Worm (Caenorhabditis elegans) whole organism, L4 larva: ENCODE data around the gene sel-15.
A peak's percentile ranks its signal among the peaks of the same experiment; 100 is the strongest.

ENCODE experiments used
- F26F4.8 ChIP-seq: fragments of 200-800 bp; sonication (Bioruptor generic); conservative IDR thresholded peaks from 2 replicates; pipeline ENCODE4 v1.3.6; 2022; ENCODE audit warnings: missing genetic modification characterization, missing compliant biosample characterization
- F37D6.2 ChIP-seq: sonication (generic microtip); optimal IDR thresholded peaks from 2 replicates; lab custom pipeline; 2016; ENCODE audit warnings: mild to moderate bottlenecking, missing genetic modification characterization, missing compliant biosample characterization
- F49E8.2 ChIP-seq: sonication (generic microtip); optimal IDR thresholded peaks from 2 replicates; lab custom pipeline; 2016; ENCODE audit warnings: missing compliant biosample characterization, mild to moderate bottlenecking, missing genetic modification characterization, borderline replicate concordance
- R02D3.7 ChIP-seq: fragments of 150-350 bp; sonication (generic microtip); optimal IDR thresholded peaks from 3 replicates; lab custom pipeline; 2014; ENCODE audit warnings: missing biosample characterization, missing genetic modification characterization
- T26A8.4 ChIP-seq: fragments of 200-800 bp; sonication (Bioruptor generic); IDR thresholded peaks from 2 replicates; pipeline ENCODE4 v1.3.6; 2022; ENCODE audit warnings: missing genetic modification characterization, missing compliant biosample characterization
- Y105C5A.15 ChIP-seq: fragments of 200-800 bp; sonication (Bioruptor generic); IDR thresholded peaks from 2 replicates; pipeline ENCODE4 v1.3.6; 2022; ENCODE audit warnings: missing genetic modification characterization, missing compliant biosample characterization
- Y48G9A.11 ChIP-seq: fragments of 200-800 bp; sonication (Bioruptor generic); IDR thresholded peaks from 2 replicates; pipeline ENCODE4 v1.3.6; 2022; ENCODE audit warnings: missing genetic modification reagents, missing genetic modification characterization, missing compliant biosample characterization
- ZK337.2 ChIP-seq: fragments of 200-800 bp; sonication (Bioruptor generic); IDR thresholded peaks from 2 replicates; pipeline ENCODE4 v1.3.6; 2022; ENCODE audit warnings: missing genetic modification reagents, missing genetic modification characterization, missing compliant biosample characterization
- ZK546.5 ChIP-seq, 2 experiments: sonication (generic microtip); optimal IDR thresholded peaks; 2 replicates each; lab custom pipeline; 2017; ENCODE audit warnings: missing biosample characterization in 2 of 2, missing genetic modification characterization in 2 of 2
- aha-1 ChIP-seq: fragments of 150-350 bp; peaks from one replicate; lab custom pipeline; 2014; ENCODE audit warnings: missing biosample characterization, missing genetic modification characterization
- aly-2 ChIP-seq: sonication (generic microtip); optimal IDR thresholded peaks from 2 replicates; lab custom pipeline; 2018; ENCODE audit warnings: missing biosample characterization, missing genetic modification characterization
- arid-1 ChIP-seq: fragments of 200-800 bp; sonication (Bioruptor generic); conservative IDR thresholded peaks from 2 replicates; pipeline ENCODE4 v1.3.6; 2022; ENCODE audit warnings: missing genetic modification reagents, missing genetic modification characterization, missing compliant biosample characterization
- attf-4 ChIP-seq: sonication (generic microtip); optimal IDR thresholded peaks from 3 replicates; lab custom pipeline; 2017; ENCODE audit warnings: missing biosample characterization, missing genetic modification characterization
- ceh-32 ChIP-seq: sonication (generic microtip); optimal IDR thresholded peaks from 2 replicates; lab custom pipeline; 2016; ENCODE audit warnings: mild to moderate bottlenecking, missing genetic modification characterization, missing compliant biosample characterization; ENCODE audit not compliant: poor library complexity
- ceh-62 ChIP-seq: sonication (generic microtip); optimal IDR thresholded peaks from 2 replicates; lab custom pipeline; 2017; ENCODE audit warnings: missing biosample characterization, missing genetic modification characterization
- daf-12 ChIP-seq: fragments of 150-350 bp; optimal IDR thresholded peaks from 2 replicates; lab custom pipeline; 2014; ENCODE audit warnings: missing biosample characterization, missing genetic modification reagents, missing genetic modification characterization
- daf-16 ChIP-seq, 3 experiments: sonication (generic microtip); optimal IDR thresholded peaks; 2 replicates each; lab custom pipeline; 2016 to 2017; ENCODE audit warnings: missing genetic modification characterization in 3 of 3, missing genetic modification reagents in 3 of 3, mild to moderate bottlenecking in 2 of 3, missing compliant biosample characterization in 2 of 3, missing biosample characterization in 1 of 3, moderate library complexity in 1 of 3
- daf-19 ChIP-seq: fragments of 200-800 bp; sonication (Bioruptor generic); conservative IDR thresholded peaks from 2 replicates; pipeline ENCODE4 v1.3.6; 2022; ENCODE audit warnings: missing genetic modification characterization, missing compliant biosample characterization
- egl-43 ChIP-seq: fragments of 200-800 bp; sonication (Bioruptor generic); IDR thresholded peaks from 2 replicates; pipeline ENCODE4 v1.3.6; 2022; ENCODE audit warnings: missing genetic modification reagents, missing genetic modification characterization, missing compliant biosample characterization
- fos-1 ChIP-seq: fragments of 150-350 bp; optimal IDR thresholded peaks from 2 replicates; lab custom pipeline; 2014; ENCODE audit warnings: missing biosample characterization, missing genetic modification characterization
- hlh-11 ChIP-seq: fragments of 200-800 bp; sonication (Bioruptor generic); optimal IDR thresholded peaks from 2 replicates; lab custom pipeline; 2018; ENCODE audit warnings: mild to moderate bottlenecking, missing genetic modification characterization, missing compliant biosample characterization
- hlh-30 ChIP-seq: sonication (generic microtip); optimal IDR thresholded peaks from 2 replicates; lab custom pipeline; 2017; ENCODE audit warnings: antibody characterized with exemption, mild to moderate bottlenecking, missing genetic modification characterization, missing compliant biosample characterization; ENCODE audit not compliant: insufficient read depth
- hmg-1.1 ChIP-seq: fragments of 200-800 bp; sonication (Bioruptor generic); IDR thresholded peaks from 2 replicates; pipeline ENCODE4 v1.3.6; 2022; ENCODE audit warnings: missing genetic modification reagents, missing genetic modification characterization, missing compliant biosample characterization
- jun-1 ChIP-seq: fragments of 150-350 bp; optimal IDR thresholded peaks from 2 replicates; lab custom pipeline; 2014; ENCODE audit warnings: missing biosample characterization, missing genetic modification reagents, missing genetic modification characterization
- lin-1 ChIP-seq: fragments of 200-800 bp; sonication (Bioruptor generic); IDR thresholded peaks from 2 replicates; pipeline ENCODE4 v1.3.6; 2022; ENCODE audit warnings: missing genetic modification reagents, missing genetic modification characterization, missing compliant biosample characterization
- lin-13 ChIP-seq: fragments of 150-350 bp; optimal IDR thresholded peaks from 2 replicates; lab custom pipeline; 2014; ENCODE audit warnings: missing biosample characterization, missing genetic modification reagents, missing genetic modification characterization
- lin-29 ChIP-seq: fragments of 200-800 bp; sonication (Bioruptor generic); IDR thresholded peaks from 2 replicates; pipeline ENCODE4 v1.3.6; 2022; ENCODE audit warnings: missing genetic modification reagents, missing genetic modification characterization, missing compliant biosample characterization
- lir-3 ChIP-seq: sonication (generic microtip); optimal IDR thresholded peaks from 2 replicates; lab custom pipeline; 2016; ENCODE audit warnings: mild to moderate bottlenecking, missing genetic modification characterization, missing compliant biosample characterization
- madf-5 ChIP-seq, 2 experiments: fragments of 200-800 bp; sonication (Bioruptor generic); IDR thresholded peaks; 2 replicates each; pipeline ENCODE4 v1.3.6; 2022; ENCODE audit warnings: missing compliant biosample characterization in 2 of 2, missing genetic modification characterization in 2 of 2
- mdt-29 ChIP-seq: fragments of 200-800 bp; sonication (Bioruptor generic); IDR thresholded peaks from 2 replicates; pipeline ENCODE4 v1.3.6; 2022; ENCODE audit warnings: missing genetic modification reagents, missing genetic modification characterization, missing compliant biosample characterization
- mes-2 ChIP-seq: sonication (generic microtip); optimal IDR thresholded peaks from 2 replicates; lab custom pipeline; 2016; ENCODE audit warnings: missing genotype, mild to moderate bottlenecking, missing genetic modification characterization, missing compliant biosample characterization; ENCODE audit not compliant: poor library complexity, severe bottlenecking
- mxl-2 ChIP-seq: fragments of 200-800 bp; sonication (Bioruptor generic); conservative IDR thresholded peaks from 2 replicates; pipeline ENCODE4 v1.3.6; 2022; ENCODE audit warnings: missing genetic modification reagents, missing genetic modification characterization, missing compliant biosample characterization
- mxl-3 ChIP-seq: fragments of 200-800 bp; sonication (Bioruptor generic); optimal IDR thresholded peaks from 2 replicates; lab custom pipeline; 2018; ENCODE audit warnings: mild to moderate bottlenecking, missing genetic modification characterization, missing compliant biosample characterization
- nhr-25 ChIP-seq: sonication (generic microtip); optimal IDR thresholded peaks from 2 replicates; lab custom pipeline; 2017; ENCODE audit warnings: missing genetic modification characterization, mild to moderate bottlenecking, missing compliant biosample characterization, antibody characterized with exemption, moderate library complexity, borderline replicate concordance; ENCODE audit not compliant: insufficient read depth
- nhr-41 ChIP-seq: fragments of 200-800 bp; sonication (Bioruptor generic); IDR thresholded peaks from 2 replicates; pipeline ENCODE4 v1.3.6; 2022; ENCODE audit warnings: missing genetic modification reagents, missing genetic modification characterization, missing compliant biosample characterization
- nhr-48 ChIP-seq: sonication (generic microtip); optimal IDR thresholded peaks from 2 replicates; lab custom pipeline; 2016; ENCODE audit warnings: mild to moderate bottlenecking, missing genetic modification characterization, missing compliant biosample characterization
- nhr-77 ChIP-seq: fragments of 150-350 bp; optimal IDR thresholded peaks from 2 replicates; lab custom pipeline; 2014; ENCODE audit warnings: missing biosample characterization, missing genetic modification characterization
- php-3 ChIP-seq: fragments of 200-800 bp; sonication (Bioruptor generic); IDR thresholded peaks from 2 replicates; pipeline ENCODE4 v1.3.6; 2022; ENCODE audit warnings: missing genetic modification reagents, missing genetic modification characterization, missing compliant biosample characterization
- rbr-2 ChIP-seq: sonication (generic microtip); optimal IDR thresholded peaks from 2 replicates; lab custom pipeline; 2016; ENCODE audit warnings: missing genotype, missing genetic modification characterization, missing compliant biosample characterization
- saeg-2 ChIP-seq: fragments of 200-800 bp; sonication (Bioruptor generic); IDR thresholded peaks from 2 replicates; pipeline ENCODE4 v1.3.6; 2022; ENCODE audit warnings: missing genetic modification reagents, missing genetic modification characterization, missing compliant biosample characterization
- snpc-4 ChIP-seq: fragments of 150-350 bp; optimal IDR thresholded peaks from 2 replicates; lab custom pipeline; 2014; ENCODE audit warnings: missing biosample characterization, missing genetic modification characterization
- spr-1 ChIP-seq: sonication (generic microtip); optimal IDR thresholded peaks from 2 replicates; lab custom pipeline; 2016; ENCODE audit warnings: mild to moderate bottlenecking, missing genetic modification characterization, missing compliant biosample characterization
- tag-97 ChIP-seq: fragments of 200-800 bp; sonication (Bioruptor generic); IDR thresholded peaks from 2 replicates; pipeline ENCODE4 v1.3.6; 2022; ENCODE audit warnings: missing genetic modification characterization, missing compliant biosample characterization
- unc-130 ChIP-seq: sonication (generic microtip); optimal IDR thresholded peaks from 2 replicates; lab custom pipeline; 2016; ENCODE audit warnings: missing genetic modification reagents, missing genetic modification characterization, missing compliant biosample characterization
- vab-7 ChIP-seq: fragments of 200-800 bp; sonication (Bioruptor generic); IDR thresholded peaks from 2 replicates; pipeline ENCODE4 v1.3.6; 2022; ENCODE audit warnings: missing genetic modification reagents, missing genetic modification characterization, missing compliant biosample characterization
- zfp-2 ChIP-seq: sonication (generic microtip); optimal IDR thresholded peaks from 2 replicates; lab custom pipeline; 2016; ENCODE audit warnings: mild to moderate bottlenecking, missing genetic modification characterization, missing compliant biosample characterization

The sel-15 gene

DNA sequence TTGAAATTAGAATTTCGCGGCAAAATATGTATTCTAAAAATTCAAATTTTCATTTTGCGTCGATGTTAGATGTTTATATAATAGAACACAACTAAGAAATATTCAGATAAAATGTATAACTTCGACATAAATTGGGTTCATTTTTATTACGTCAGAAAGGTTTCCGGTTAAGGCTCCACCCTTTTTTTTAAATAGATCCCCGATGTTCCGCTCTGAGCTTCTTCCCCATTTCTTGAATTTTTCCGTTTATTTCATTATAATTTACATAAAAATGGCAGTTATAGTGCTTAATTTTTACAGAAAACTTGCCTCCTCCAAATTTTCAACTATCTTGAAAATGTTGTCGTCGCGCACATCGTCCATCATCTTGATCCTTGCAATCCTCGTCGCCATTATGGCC is 28.5 kb upstream of the sel-15 start, which contains the start of gene flp-24:
TSS of gene flp-24 (plus strand) at position 301 of the 400 bp plus-strand sequence.
- no peak for TF ChIP-seq lin-29
- peak; percentile 30 for TF ChIP-seq aha-1 (tag; lab: Kevin White, UChicago)

DNA sequence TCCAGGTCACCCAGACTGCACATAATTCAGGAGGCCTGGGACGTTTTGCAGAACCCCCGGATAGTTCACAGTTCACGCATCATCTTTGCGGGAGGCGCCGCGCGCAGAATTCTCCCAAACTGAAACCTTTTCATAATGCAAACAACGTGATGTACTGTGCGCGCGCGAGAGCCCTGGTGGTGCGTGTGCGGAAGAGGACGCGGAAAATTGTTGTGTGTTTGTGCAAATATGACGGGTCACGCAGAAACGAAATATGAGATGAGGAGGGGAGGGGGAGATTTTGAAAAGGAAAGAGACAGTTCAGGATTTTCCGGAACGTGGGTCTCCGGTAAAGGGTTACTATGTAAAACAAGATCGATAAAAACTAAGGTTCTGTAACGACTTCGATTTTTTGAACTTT is 13.8 kb upstream of the sel-15 start:
- TF ChIP-seq hlh-30 (tag; lab: Kevin White, UChicago) (no peak), aha-1 (tag; lab: Kevin White, UChicago) (peak; percentile 18)

DNA sequence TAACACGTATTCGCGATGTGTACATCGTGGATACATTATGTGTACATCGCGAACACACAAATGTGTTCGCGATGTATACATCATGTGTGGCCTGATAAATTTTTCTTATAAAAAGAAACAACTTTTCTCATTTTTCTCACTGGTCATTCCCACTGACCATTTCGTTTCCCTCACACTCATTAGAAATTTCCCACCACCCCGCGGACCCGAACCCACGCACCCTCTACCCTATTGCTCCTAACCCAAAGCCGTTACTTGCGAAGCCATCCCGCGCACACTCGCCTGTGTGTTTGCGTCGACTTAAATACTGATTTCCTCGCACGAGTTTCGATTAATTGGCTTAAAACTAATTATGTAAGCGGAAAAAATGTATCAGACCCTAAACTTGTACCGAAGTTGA is 2.5 kb upstream of the sel-15 start:
- peak; percentile 74 for TF ChIP-seq vab-7 (GFP tag; lab: Robert Waterston, UW)
- TF ChIP-seq T26A8.4 (GFP tag; lab: Robert Waterston, UW), result 0 out of 2 replicates have a peak, but pooled peaks have one; percentile 58
- no peak for TF ChIP-seq saeg-2 (GFP tag; lab: Robert Waterston, UW)
- TF ChIP-seq nhr-25 (tag; lab: Kevin White, UChicago), result no peak
- no peak for TF ChIP-seq ZK546.5 (tag; optimal IDR thresholded peaks at IDR 0.05; lab: Kevin White, UChicago)
- 0 out of 2 replicates have a peak, but pooled peaks have one; percentile 10 for TF ChIP-seq mxl-2 (GFP tag; lab: Robert Waterston, UW)
- TF ChIP-seq lin-13 (GFP tag; lab: Kevin White, UChicago), result no peak
- TF ChIP-seq php-3 (GFP tag; lab: Robert Waterston, UW), result peak; percentile 9; the same call in 1 of the 2 replicates
- no peak for TF ChIP-seq snpc-4 (tag; lab: Kevin White, UChicago)
- TF ChIP-seq ceh-32 (tag; lab: Kevin White, UChicago), result no peak
- 0 out of 2 replicates have a peak, but pooled peaks have one; percentile 39 for TF ChIP-seq nhr-41
- TF ChIP-seq lir-3 (tag; lab: Kevin White, UChicago), result peak; percentile 53
- no peak for TF ChIP-seq R02D3.7 (tag; lab: Kevin White, UChicago)
- peak; percentile 56 for TF ChIP-seq mes-2 (tag; lab: Kevin White, UChicago)
- TF ChIP-seq attf-4, result no peak
- TF ChIP-seq F49E8.2 (tag; lab: Kevin White, UChicago), result peak; percentile 73
- no peak for TF ChIP-seq fos-1 (tag; lab: Kevin White, UChicago)
- no peak for TF ChIP-seq rbr-2
- TF ChIP-seq nhr-48 (tag; lab: Kevin White, UChicago), result no peak
- TF ChIP-seq mdt-29 (GFP tag; lab: Robert Waterston, UW), result no peak
- TF ChIP-seq mxl-3 (GFP tag; lab: Kevin White, UChicago), result no peak
- TF ChIP-seq unc-130, result peak; percentile 77
- peak; percentile 65; the same call in 1 of the 2 replicates for TF ChIP-seq F26F4.8 (GFP tag; lab: Robert Waterston, UW)
- TF ChIP-seq egl-43 (GFP tag; lab: Robert Waterston, UW), result peak; percentile 91
- TF ChIP-seq ZK337.2 (GFP tag; lab: Robert Waterston, UW), result peak; percentile 65
- peak; percentile 62; the same call in 1 of the 2 replicates for TF ChIP-seq arid-1 (GFP tag; lab: Robert Waterston, UW)
- TF ChIP-seq hmg-1.1 (GFP tag; lab: Robert Waterston, UW), result 0 out of 2 replicates have a peak, but pooled peaks have one; percentile 26
- TF ChIP-seq nhr-77 (tag; lab: Kevin White, UChicago), result no peak
- TF ChIP-seq hlh-11 (tag; lab: Kevin White, UChicago), result no peak
- peak; percentile 73; the same call in 1 of the 2 replicates for TF ChIP-seq Y105C5A.15 (GFP tag; lab: Robert Waterston, UW)
- TF ChIP-seq daf-12 (tag; lab: Kevin White, UChicago), result no peak
- TF ChIP-seq Y48G9A.11, result peak; percentile 78
- TF ChIP-seq jun-1 (tag; lab: Kevin White, UChicago), result no peak
- no peak for TF ChIP-seq aly-2 (tag; lab: Kevin White, UChicago)
- TF ChIP-seq spr-1, result peak; percentile 55
- peak; percentile 24 to 71 for TF ChIP-seq daf-16 (GFP tag; optimal IDR thresholded peaks at IDR 0.05; lab: Kevin White, UChicago)
- no peak for TF ChIP-seq daf-16 (tag; optimal IDR thresholded peaks at IDR 0.05; lab: Kevin White, UChicago)
- no peak for TF ChIP-seq tag-97 (GFP tag; lab: Robert Waterston, UW)
- TF ChIP-seq F37D6.2 (tag; lab: Kevin White, UChicago), result no peak
- no peak for TF ChIP-seq zfp-2 (tag; lab: Kevin White, UChicago)
- peak; percentile 83 for TF ChIP-seq lin-1
- TF ChIP-seq madf-5 (GFP tag; IDR thresholded peaks at IDR 0.05; lab: Robert Waterston, UW), result peak; percentile 59 to 85; a peak in 2 of 4 replicates
- TF ChIP-seq daf-19 (GFP tag; lab: Robert Waterston, UW), result no peak
- no peak for TF ChIP-seq ceh-62 (tag; lab: Kevin White, UChicago)
